Fruit fly (Drosophila melanogaster): ENCODE data around the gene CG4619.
A peak's percentile ranks its signal among the peaks of the same experiment; 100 is the strongest.

DNA sequence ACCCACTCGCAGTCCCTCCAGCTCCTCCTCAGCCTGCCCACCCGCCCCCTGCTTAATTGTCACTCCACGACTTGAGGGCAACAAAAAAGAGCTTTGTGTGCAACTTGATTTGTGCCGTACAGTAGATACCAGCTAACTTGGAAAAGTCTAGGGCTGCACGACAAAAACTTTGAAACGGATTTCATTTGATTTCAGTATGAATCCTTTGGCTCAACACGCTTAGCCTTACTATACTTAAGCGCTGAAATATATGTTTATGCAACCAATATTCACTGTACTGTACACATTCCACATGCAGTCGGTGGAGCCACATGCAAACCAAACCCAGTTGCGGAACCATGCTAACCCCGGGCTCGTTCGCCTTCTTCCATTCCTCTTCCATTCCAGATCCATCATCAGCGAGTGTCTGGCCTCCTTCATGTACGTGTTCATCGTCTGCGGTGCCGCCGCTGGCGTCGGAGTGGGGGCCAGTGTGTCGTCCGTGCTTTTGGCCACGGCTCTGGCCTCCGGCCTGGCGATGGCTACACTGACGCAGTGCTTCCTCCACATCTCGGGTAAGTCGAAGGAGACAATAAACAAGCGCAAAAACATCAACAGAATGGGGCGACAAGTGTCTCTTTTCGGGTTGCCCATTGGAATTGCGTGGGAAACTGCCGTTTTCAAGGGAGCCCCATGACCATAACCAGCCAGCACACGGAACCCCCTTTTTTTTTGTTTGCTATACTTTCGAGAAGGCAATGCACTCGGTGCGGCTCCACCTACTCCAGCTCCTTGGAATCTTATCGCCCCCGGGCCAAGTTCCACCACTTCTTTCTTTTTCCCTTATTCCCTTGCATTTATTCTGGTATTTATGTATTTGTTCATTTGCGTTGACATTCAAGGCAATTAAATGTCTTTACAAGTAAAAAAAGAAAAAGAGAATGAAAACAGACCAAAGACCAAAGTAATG lies 48.0 kb downstream of the CG4619 start:
- peak; percentile 62 for TF ChIP-seq Hr83 (GFP tag; optimal IDR thresholded peaks at IDR 0.05; ENCODE audit: poor library complexity, severe bottlenecking)
- TF ChIP-seq usp (GFP tag; optimal IDR thresholded peaks at IDR 0.05), result no peak
- peak; percentile 89 for TF ChIP-seq OdsH (GFP tag; optimal IDR thresholded peaks at IDR 0.05)
- TF ChIP-seq br (GFP tag; optimal IDR thresholded peaks at IDR 0.05), result peak; percentile 92
- TF ChIP-seq h (GFP tag; optimal IDR thresholded peaks at IDR 0.05), result peak; percentile 93
- no peak for TF ChIP-seq jim (GFP tag; optimal IDR thresholded peaks at IDR 0.05)

Data from whole organism, wandering third instar larva.